Worm (Caenorhabditis elegans): ENCODE data around the gene F43B10.1.

Gene F43B10.1

DNA sequence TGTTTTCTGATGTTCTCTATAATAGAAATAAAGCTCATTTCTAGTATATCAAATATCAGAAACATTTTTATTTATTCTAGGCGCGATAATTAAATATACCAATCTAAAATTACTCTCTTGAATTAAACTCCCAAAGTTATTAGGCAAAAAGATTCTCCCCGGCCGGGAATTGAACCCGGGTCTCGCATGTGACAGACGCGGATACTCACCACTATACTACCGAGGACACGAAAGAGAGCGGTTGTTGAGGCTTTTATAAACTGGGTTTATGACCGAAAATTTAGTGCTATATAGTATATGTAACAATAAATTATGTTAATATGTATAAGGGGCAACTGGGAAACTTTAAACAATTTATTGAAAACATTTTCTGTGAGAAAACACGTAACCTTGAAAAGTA is 58.1 kb downstream of the F43B10.1 start (continued):
- TF ChIP-seq somi-1 (GFP tag; optimal IDR thresholded peaks at IDR 0.05) = peak; percentile 47
- TF ChIP-seq lin-26 (GFP tag; IDR thresholded peaks at IDR 0.05) = peak; percentile 89
- peak; percentile 92 for TF ChIP-seq rpc-1 (optimal IDR thresholded peaks at IDR 0.05)
- TF ChIP-seq rpc-1 (tag; optimal IDR thresholded peaks at IDR 0.05) = peak; percentile 99
- no peak for TF ChIP-seq bed-2 (GFP tag; IDR thresholded peaks at IDR 0.05)
- TF ChIP-seq unc-62 (GFP tag; optimal IDR thresholded peaks at IDR 0.05) = no peak

- TF ChIP-seq hrde-1 (tag; optimal IDR thresholded peaks at IDR 0.05; ENCODE audit: borderline replicate concordance) (no peak), nhr-27 (tag; optimal IDR thresholded peaks at IDR 0.05) (no peak), ets-4 (GFP tag; optimal IDR thresholded peaks at IDR 0.05) (no peak), rec-8 (tag; optimal IDR thresholded peaks at IDR 0.05) (no peak), hmg-20 (GFP tag; IDR thresholded peaks at IDR 0.05) (no peak), snpc-1.3 (tag; optimal IDR thresholded peaks at IDR 0.05; ENCODE audit: insufficient read depth) (no peak), aptf-2 (GFP tag; conservative IDR thresholded peaks at IDR 0.05) (no peak), F57A8.1 (GFP tag; optimal IDR thresholded peaks at IDR 0.05) (no peak)
Measured at ce11 chrX:16604096-16604495, 58.5 kb downstream of the F43B10.1 start.

- TF ChIP-seq snpc-1.1 (tag; optimal IDR thresholded peaks at IDR 0.05; ENCODE audit: insufficient read depth) (no peak), rcor-1 (GFP tag; IDR thresholded peaks at IDR 0.05) (0 out of 2 replicates have a peak, but pooled peaks have one; percentile 19), rpc-1 (optimal IDR thresholded peaks at IDR 0.05) (no peak), rpc-1 (tag; optimal IDR thresholded peaks at IDR 0.05) (peak; percentile 59), madf-6 (GFP tag; IDR thresholded peaks at IDR 0.05) (no peak), aptf-3 (GFP tag; IDR thresholded peaks at IDR 0.05) (0 out of 2 replicates have a peak, but pooled peaks have one; percentile 31), attf-6 (GFP tag; IDR thresholded peaks at IDR 0.05) (0 out of 2 replicates have a peak, but pooled peaks have one; percentile 42), egrh-3 (GFP tag; IDR thresholded peaks at IDR 0.05) (peak; percentile 57; the same call in 1 of the 2 replicates), zfh-2 (GFP tag; conservative IDR thresholded peaks at IDR 0.05) (peak; percentile 84), tbp1 (GFP tag; optimal IDR thresholded peaks at IDR 0.05) (peak; percentile 33), B0261.1 (tag; optimal IDR thresholded peaks at IDR 0.05) (peak; percentile 23), pbrm-1 (GFP tag; IDR thresholded peaks at IDR 0.05) (0 out of 2 replicates have a peak, but pooled peaks have one; percentile 14)
Measured at ce11 chrX:16602457-16602856, 60.2 kb downstream of the F43B10.1 start, which contains the start of gene F59C12.4. Gene F59C12.4 (minus strand): TSS chrX:16602622.

DNA sequence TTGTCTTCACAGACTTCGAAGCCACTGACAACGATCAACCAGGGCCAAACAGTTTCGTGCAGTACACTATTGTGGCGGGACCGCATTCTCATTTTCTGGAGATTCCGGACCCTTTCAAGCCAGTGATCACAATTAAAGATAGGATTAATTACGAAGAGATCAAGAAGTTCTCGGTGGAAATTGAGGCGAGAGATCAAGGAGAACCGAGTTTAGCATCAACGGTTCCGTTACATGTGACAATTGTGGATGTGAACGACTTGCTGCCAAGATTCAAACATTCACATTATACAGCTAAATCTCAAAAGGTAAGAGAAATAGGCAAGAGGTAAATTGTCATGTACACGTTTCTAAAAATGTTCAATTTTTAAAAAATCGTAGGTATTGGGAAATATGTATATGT is 64.8 kb downstream of the F43B10.1 start:
- TF ChIP-seq C06A6.2 (GFP tag; conservative IDR thresholded peaks at IDR 0.05) = no peak
- no peak for TF ChIP-seq sdz-38 (tag; optimal IDR thresholded peaks at IDR 0.05)
- TF ChIP-seq mel-28 (tag; optimal IDR thresholded peaks at IDR 0.05; ENCODE audit: borderline replicate concordance) = no peak
- no peak for TF ChIP-seq madf-8 (GFP tag; conservative IDR thresholded peaks at IDR 0.05)

DNA sequence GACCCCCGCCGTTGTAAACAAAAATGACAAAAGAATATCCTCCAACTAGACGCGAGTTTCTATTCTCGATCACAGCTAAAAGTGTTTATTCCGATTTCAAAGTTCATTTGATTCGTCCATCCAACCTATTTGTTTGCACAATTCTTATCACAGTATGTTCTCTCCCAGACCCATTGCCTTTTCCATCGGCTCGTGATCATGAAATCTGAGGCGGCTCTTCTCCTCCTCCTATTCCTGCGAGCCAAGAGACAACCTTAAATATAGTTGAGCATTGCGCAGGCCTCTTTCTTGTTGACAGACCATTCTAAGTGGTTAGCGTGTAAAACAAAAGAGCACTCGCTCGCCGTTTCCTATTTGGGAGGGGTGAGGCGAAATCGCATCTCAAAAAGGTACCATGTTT is 65.7 kb downstream of the F43B10.1 start:
- no peak for TF ChIP-seq nhr-80 (tag; optimal IDR thresholded peaks at IDR 0.05)
- no peak for TF ChIP-seq aptf-2 (GFP tag; conservative IDR thresholded peaks at IDR 0.05)
- TF ChIP-seq dpl-1 (GFP tag; optimal IDR thresholded peaks at IDR 0.05) = no peak
- TF ChIP-seq ztf-26 (tag; optimal IDR thresholded peaks at IDR 0.05) = no peak
- TF ChIP-seq akir-1 (GFP tag; optimal IDR thresholded peaks at IDR 0.05) = no peak
- no peak for TF ChIP-seq ZK185.1 (tag; optimal IDR thresholded peaks at IDR 0.05; ENCODE audit: poor library complexity, severe bottlenecking)
- no peak for TF ChIP-seq rpc-1 (optimal IDR thresholded peaks at IDR 0.05)
- TF ChIP-seq rpc-1 (tag; optimal IDR thresholded peaks at IDR 0.05) = no peak
- TF ChIP-seq unc-130 (GFP tag; optimal IDR thresholded peaks at IDR 0.05) = no peak
- no peak for TF ChIP-seq D2030.7 (GFP tag; IDR thresholded peaks at IDR 0.05)
- no peak for TF ChIP-seq aptf-3 (GFP tag; IDR thresholded peaks at IDR 0.05)
- TF ChIP-seq sdz-38 (tag; optimal IDR thresholded peaks at IDR 0.05) = no peak
- no peak for TF ChIP-seq ztf-25 (GFP tag; IDR thresholded peaks at IDR 0.05)
- TF ChIP-seq efl-1 (GFP tag; optimal IDR thresholded peaks at IDR 0.05) = no peak
- no peak for TF ChIP-seq ccch-3 (GFP tag; optimal IDR thresholded peaks at IDR 0.05)
- TF ChIP-seq egl-44 (GFP tag; IDR thresholded peaks at IDR 0.05) = no peak
- no peak for TF ChIP-seq atf-7 (tag; optimal IDR thresholded peaks at IDR 0.05)

All from whole organism, young adult.